Fruit fly (Drosophila melanogaster): ENCODE data around the gene Msh6.

DNA sequence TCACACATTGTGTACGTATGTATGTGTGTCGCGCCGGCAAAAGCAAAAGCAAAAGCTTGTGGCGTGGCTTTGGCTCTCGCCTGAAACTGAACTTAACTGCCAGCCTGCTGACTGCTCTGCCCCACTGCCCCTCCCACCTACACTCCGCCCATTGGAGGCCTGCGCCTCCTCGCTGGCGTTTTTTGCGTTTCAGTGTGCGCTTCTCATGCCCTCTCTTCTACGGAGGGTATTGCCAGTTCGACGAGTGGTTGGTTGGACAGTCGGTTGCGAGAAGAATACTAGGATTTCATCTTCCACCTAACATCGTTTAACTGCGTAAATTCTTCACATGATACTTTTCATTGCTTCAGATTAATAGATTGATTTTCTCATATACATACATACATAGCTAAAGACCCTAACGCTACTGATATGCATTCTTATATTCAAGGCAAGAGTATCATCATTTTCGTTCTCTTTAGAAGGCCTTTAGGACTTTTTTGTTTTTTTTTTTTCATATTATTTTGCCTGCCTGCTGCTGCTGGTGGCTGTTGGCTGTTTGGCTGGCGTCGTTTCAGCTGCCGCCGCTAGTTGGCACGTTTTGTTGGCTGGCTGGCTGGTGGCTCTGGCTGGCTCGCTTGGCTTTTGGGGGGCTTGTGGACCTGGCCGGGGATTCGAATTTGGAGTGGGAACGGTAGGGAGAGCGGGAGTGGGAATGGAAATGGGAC is 53.4 kb downstream of the Msh6 start:
- TF ChIP-seq CG8478 (optimal IDR thresholded peaks at IDR 0.05) (no peak), CTCF (optimal IDR thresholded peaks at IDR 0.05) (no peak)

Data from S2 (cell line).